Fruit fly (Drosophila melanogaster) whole organism, adult: Measurements from ENCODE around the gene CG4691.
"Not testable (repeated sequence)": the region's sequence is repeated elsewhere in the genome, so short reads cannot be mapped to it uniquely, and the experiment has no call there.

Source experiments
- CG11617 ChIP-seq: fragments of 200-800 bp; sonication (Bioruptor generic); optimal IDR thresholded peaks from 2 replicates; lab custom pipeline; 2017; ENCODE audit warnings: mild to moderate bottlenecking, missing biosample characterization, missing genetic modification reagents, missing genetic modification characterization
- CG12768 ChIP-seq: fragments of 200-800 bp; sonication (Bioruptor generic); optimal IDR thresholded peaks from 2 replicates; lab custom pipeline; 2017; ENCODE audit warnings: missing biosample characterization, missing genetic modification characterization, mild to moderate bottlenecking, moderate library complexity, missing genetic modification reagents
- CG14711 ChIP-seq: fragments of 200-800 bp; sonication (Bioruptor generic); optimal IDR thresholded peaks from 2 replicates; lab custom pipeline; 2018; ENCODE audit warnings: missing biosample characterization, mild to moderate bottlenecking, missing genetic modification characterization, moderate library complexity
- CG1620 ChIP-seq: fragments of 200-800 bp; sonication (Bioruptor generic); optimal IDR thresholded peaks from 2 replicates; lab custom pipeline; 2016; ENCODE audit warnings: missing biosample characterization, missing genetic modification characterization
- CG33017 ChIP-seq: fragments of 200-800 bp; sonication (Bioruptor generic); optimal IDR thresholded peaks from 2 replicates; lab custom pipeline; 2018; ENCODE audit warnings: missing biosample characterization, mild to moderate bottlenecking, missing genetic modification characterization, moderate library complexity
- CG5204 ChIP-seq: fragments of 200-800 bp; sonication (Bioruptor generic); optimal IDR thresholded peaks from 2 replicates; lab custom pipeline; 2016; ENCODE audit warnings: missing biosample characterization, missing genetic modification characterization
- CG7045 ChIP-seq: fragments of 200-800 bp; sonication (Bioruptor generic); optimal IDR thresholded peaks from 2 replicates; lab custom pipeline; 2017; ENCODE audit warnings: missing biosample characterization, mild to moderate bottlenecking, missing genetic modification characterization
- CG7101 ChIP-seq: fragments of 200-800 bp; sonication (Bioruptor generic); optimal IDR thresholded peaks from 2 replicates; lab custom pipeline; 2018; ENCODE audit warnings: missing biosample characterization, mild to moderate bottlenecking, missing genetic modification characterization, moderate library complexity
- Clk ChIP-seq: fragments of 200-800 bp; sonication (Bioruptor generic); optimal IDR thresholded peaks from 2 replicates; lab custom pipeline; 2017; ENCODE audit warnings: missing biosample characterization, missing genetic modification characterization
- Crg-1 ChIP-seq: fragments of 200-800 bp; sonication (Bioruptor generic); optimal IDR thresholded peaks from 2 replicates; lab custom pipeline; 2016; ENCODE audit warnings: missing biosample characterization, missing genetic modification characterization
- Hr96 ChIP-seq: fragments of 200-800 bp; sonication (Bioruptor generic); optimal IDR thresholded peaks from 2 replicates; lab custom pipeline; 2016; ENCODE audit warnings: missing biosample characterization, missing genetic modification characterization
- Mnt ChIP-seq: fragments of 200-800 bp; sonication (Bioruptor generic); optimal IDR thresholded peaks from 2 replicates; lab custom pipeline; 2016; ENCODE audit warnings: missing biosample characterization, mild to moderate bottlenecking, missing genetic modification characterization
- bab1 ChIP-seq: fragments of 200-800 bp; sonication (Bioruptor generic); optimal IDR thresholded peaks from 3 replicates; lab custom pipeline; 2019; ENCODE audit warnings: missing biosample characterization, mild to moderate bottlenecking, missing genetic modification characterization, moderate library complexity
- cic ChIP-seq: fragments of 200-800 bp; sonication (Bioruptor generic); optimal IDR thresholded peaks from 2 replicates; lab custom pipeline; 2017; ENCODE audit warnings: missing biosample characterization, mild to moderate bottlenecking, missing genetic modification characterization, moderate library complexity
- cnc ChIP-seq, 2 experiments: fragments of >200 bp; optimal IDR thresholded peaks; 2 replicates each; lab custom pipeline; 2017
- kay ChIP-seq: fragments of 200-800 bp; sonication (Bioruptor generic); peaks from one replicate; lab custom pipeline; 2016; ENCODE audit warnings: missing biosample characterization, missing genetic modification characterization, borderline replicate concordance
- ovo ChIP-seq: fragments of 200-800 bp; sonication (Bioruptor generic); optimal IDR thresholded peaks from 2 replicates; lab custom pipeline; 2016; ENCODE audit warnings: missing biosample characterization, missing genetic modification characterization
- pad ChIP-seq: fragments of 200-800 bp; sonication (Bioruptor generic); optimal IDR thresholded peaks from 3 replicates; lab custom pipeline; 2017; ENCODE audit warnings: missing biosample characterization, missing genetic modification characterization, mild to moderate bottlenecking, moderate library complexity, missing genetic modification reagents
- tj ChIP-seq: fragments of 200-800 bp; sonication (Bioruptor generic); optimal IDR thresholded peaks from 3 replicates; lab custom pipeline; 2017; ENCODE audit warnings: missing biosample characterization, mild to moderate bottlenecking, missing genetic modification characterization, moderate library complexity
- toe ChIP-seq: fragments of 200-800 bp; sonication (Bioruptor generic); optimal IDR thresholded peaks from 2 replicates; lab custom pipeline; 2016; ENCODE audit warnings: missing biosample characterization, missing genetic modification characterization

Gene CG4691

dm6 chr2L:14760467-14760866 lies at the start of gene CG4691:
CG4691 (plus strand) TSS chr2L:14760767.
- TF ChIP-seq CG5204 (GFP tag; lab: Kevin White, UChicago) (no peak), bab1 (no peak), Mnt (no peak), toe (GFP tag; lab: Kevin White, UChicago) (no peak), Hr96 (GFP tag; lab: Kevin White, UChicago) (no peak), cnc (optimal IDR thresholded peaks at IDR 0.05; lab: Kevin White, UChicago) (no peak), cic (GFP tag; lab: Kevin White, UChicago) (no peak), CG7101 (tag; lab: Kevin White, UChicago) (no peak), CG7045 (GFP tag; lab: Kevin White, UChicago) (no peak), CG12768 (GFP tag; lab: Kevin White, UChicago) (no peak)

DNA sequence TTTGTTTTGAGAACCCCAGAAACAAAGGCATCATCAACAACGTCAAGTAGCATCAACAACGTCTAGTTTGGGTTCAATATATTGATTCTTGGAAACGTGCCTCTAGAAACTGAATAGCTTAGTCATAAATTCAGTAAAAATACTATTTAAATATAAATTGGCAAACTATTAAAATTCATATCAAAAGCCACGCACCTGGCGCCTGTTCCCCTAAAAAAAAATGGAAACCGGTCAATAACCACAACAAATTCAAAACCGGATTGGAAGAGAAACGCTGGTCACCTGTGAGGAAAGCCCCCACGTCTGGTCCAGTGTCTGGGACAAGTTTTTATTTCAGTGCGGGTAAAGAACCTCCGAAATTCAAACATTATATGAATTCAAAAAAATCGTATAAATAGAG lies 48.3 kb upstream of the CG4691 start, which contains the start of gene CG15282:
Gene CG15282, plus strand, starts transcription at position 227 of the 400 bp plus-strand sequence.
- TF ChIP-seq tj (GFP tag; lab: Kevin White, UChicago) = no peak
- no peak for TF ChIP-seq CG11617 (GFP tag; lab: Kevin White, UChicago)
- no peak for TF ChIP-seq CG12768 (GFP tag; lab: Kevin White, UChicago)
- TF ChIP-seq CG33017 (tag; lab: Kevin White, UChicago) = no peak
- TF ChIP-seq kay (GFP tag; lab: Kevin White, UChicago) = no peak
- no peak for TF ChIP-seq cic (GFP tag; lab: Kevin White, UChicago)
- no peak for TF ChIP-seq Crg-1 (GFP tag; lab: Kevin White, UChicago)
- TF ChIP-seq Clk (GFP tag; lab: Kevin White, UChicago) = no peak
- no peak for TF ChIP-seq CG5204 (GFP tag; lab: Kevin White, UChicago)
- no peak for TF ChIP-seq bab1
- TF ChIP-seq Mnt = no peak

- TF ChIP-seq CG7101 (tag; lab: Kevin White, UChicago) = no peak
- TF ChIP-seq kay (GFP tag; lab: Kevin White, UChicago) = no peak
- no peak for TF ChIP-seq ovo (GFP tag; lab: Kevin White, UChicago)
- TF ChIP-seq CG12768 (GFP tag; lab: Kevin White, UChicago) = no peak
- TF ChIP-seq CG14711 = no peak
- no peak for TF ChIP-seq CG5204 (GFP tag; lab: Kevin White, UChicago)
- no peak for TF ChIP-seq CG11617 (GFP tag; lab: Kevin White, UChicago)
- TF ChIP-seq toe (GFP tag; lab: Kevin White, UChicago) = no peak
- no peak for TF ChIP-seq Crg-1 (GFP tag; lab: Kevin White, UChicago)
- TF ChIP-seq Hr96 (GFP tag; lab: Kevin White, UChicago) = no peak
- TF ChIP-seq bab1 = no peak
- TF ChIP-seq Mnt = no peak
- TF ChIP-seq tj (GFP tag; lab: Kevin White, UChicago) = no peak
- TF ChIP-seq CG1620 (GFP tag; lab: Kevin White, UChicago) = no peak
Measured at dm6 chr2L:14713467-14713866, 47.1 kb upstream of the CG4691 start, which contains the start of gene CG34165. CG34165 (plus strand) TSS chr2L:14713750.

DNA sequence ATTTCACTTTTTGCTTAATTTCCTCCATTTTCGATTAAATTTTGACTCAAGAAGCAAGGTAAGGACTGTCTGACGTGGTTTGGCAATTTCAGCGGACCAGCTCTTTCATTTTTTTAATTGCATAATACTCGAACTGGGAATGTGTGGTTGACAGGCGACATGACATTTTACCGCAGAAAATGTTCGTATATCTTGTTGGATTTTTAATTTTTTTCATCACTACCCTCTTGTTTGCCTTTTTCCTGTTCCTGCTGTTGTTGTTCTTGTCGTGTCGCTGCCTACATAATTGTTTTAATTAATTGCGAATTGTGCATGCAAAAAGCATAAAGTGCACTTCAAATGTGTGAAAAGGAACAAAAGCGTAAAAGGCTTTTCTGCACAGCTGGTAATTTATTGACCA lies 30.5 kb upstream of the CG4691 start, which contains the start of gene CG42685:
Gene CG42685, minus strand, starts transcription at position 101 of the 400 bp plus-strand sequence.
- TF ChIP-seq cnc (optimal IDR thresholded peaks at IDR 0.05; lab: Kevin White, UChicago) (no peak), cic (GFP tag; lab: Kevin White, UChicago) (no peak), Mnt (no peak), toe (GFP tag; lab: Kevin White, UChicago) (no peak), kay (GFP tag; lab: Kevin White, UChicago) (no peak), bab1 (no peak), Crg-1 (GFP tag; lab: Kevin White, UChicago) (no peak), CG14711 (no peak), CG33017 (tag; lab: Kevin White, UChicago) (no peak), tj (GFP tag; lab: Kevin White, UChicago) (no peak), CG7101 (tag; lab: Kevin White, UChicago) (no peak), CG12768 (GFP tag; lab: Kevin White, UChicago) (no peak), ovo (GFP tag; lab: Kevin White, UChicago) (no peak), CG7045 (GFP tag; lab: Kevin White, UChicago) (no peak), CG5204 (GFP tag; lab: Kevin White, UChicago) (no peak), CG1620 (GFP tag; lab: Kevin White, UChicago) (no peak), Hr96 (GFP tag; lab: Kevin White, UChicago) (no peak), pad (GFP tag; lab: Kevin White, UChicago) (no peak)

DNA sequence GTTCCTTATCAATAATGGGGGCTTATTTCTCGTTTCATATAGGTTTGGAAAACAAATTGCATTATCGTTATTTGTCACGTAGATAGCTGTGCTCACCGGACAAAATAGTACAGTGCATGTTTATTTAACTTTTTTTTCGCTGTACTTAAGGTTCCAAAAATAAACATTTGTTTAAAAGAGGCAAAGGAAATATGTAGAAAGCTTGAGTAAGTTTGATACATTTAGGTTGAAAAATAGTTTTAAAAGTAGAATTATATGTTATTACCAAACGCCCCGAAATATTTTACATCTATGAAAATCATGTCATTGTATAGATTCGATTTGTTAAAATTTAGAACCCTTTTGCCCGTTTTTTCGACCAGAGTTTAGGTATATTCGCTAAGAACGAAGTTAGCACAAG lies 25.0 kb upstream of the CG4691 start, which contains the start of gene CG31835:
Gene CG31835, plus strand, starts transcription at position 301 of the 400 bp plus-strand sequence.
- TF ChIP-seq tj (GFP tag; lab: Kevin White, UChicago); bab1; cic (GFP tag; lab: Kevin White, UChicago): not testable (repeated sequence)

- not testable (repeated sequence) for TF ChIP-seq Mnt; pad (GFP tag; lab: Kevin White, UChicago); ovo (GFP tag; lab: Kevin White, UChicago)
Measured at dm6 chr2L:14737669-14738068, 22.9 kb upstream of the CG4691 start, which contains the start of gene CG31775. CG31775 (minus strand) TSS chr2L:14737769.

dm6 chr2L:14739614-14740013 lies 21.0 kb upstream of the CG4691 start, which contains the start of gene CG42585:
CG42585 (plus strand) TSS chr2L:14739914.
- TF ChIP-seq CG1620, tj, cic (GFP tag; lab: Kevin White, UChicago): not testable (repeated sequence)
